Worm (Caenorhabditis elegans) whole organism, L3 larva: Measurements from ENCODE around the gene scl-10.

Experiments
- R02D3.7 ChIP-seq: fragments of 150-350 bp; optimal IDR thresholded peaks from 2 replicates; lab custom pipeline; 2014; ENCODE audit warnings: missing biosample characterization, missing genetic modification characterization
- ZK546.5 ChIP-seq: sonication (generic microtip); optimal IDR thresholded peaks from 2 replicates; lab custom pipeline; 2017; ENCODE audit warnings: missing biosample characterization, missing genetic modification characterization
- ama-1 ChIP-seq: fragments of 150-350 bp; optimal IDR thresholded peaks from 2 replicates; lab custom pipeline; 2018
- ceh-16 ChIP-seq: sonication (generic microtip); optimal IDR thresholded peaks from 2 replicates; lab custom pipeline; 2017; ENCODE audit warnings: missing biosample characterization, missing genetic modification characterization
- ceh-28 ChIP-seq: fragments of 150-350 bp; optimal IDR thresholded peaks from 2 replicates; lab custom pipeline; 2014; ENCODE audit warnings: missing biosample characterization, missing genetic modification reagents, missing genetic modification characterization
- ceh-82 ChIP-seq: fragments of 150-350 bp; optimal IDR thresholded peaks from 2 replicates; lab custom pipeline; 2014; ENCODE audit warnings: missing biosample characterization, missing genetic modification characterization
- ceh-9 ChIP-seq: sonication (generic microtip); optimal IDR thresholded peaks from 2 replicates; lab custom pipeline; 2018; ENCODE audit warnings: missing biosample characterization, missing genetic modification characterization
- egl-27 ChIP-seq: sonication (generic microtip); optimal IDR thresholded peaks from 4 replicates; lab custom pipeline; 2017; ENCODE audit warnings: missing biosample characterization, missing genetic modification reagents, missing genetic modification characterization
- egl-5 ChIP-seq: fragments of 150-350 bp; optimal IDR thresholded peaks from 2 replicates; lab custom pipeline; 2017; ENCODE audit warnings: missing biosample characterization, missing genetic modification reagents, missing genetic modification characterization, inconsistent platforms
- elt-1 ChIP-seq: fragments of 150-350 bp; optimal IDR thresholded peaks from 2 replicates; lab custom pipeline; 2014; ENCODE audit warnings: missing biosample characterization, missing genetic modification characterization
- elt-2 ChIP-seq: sonication (generic microtip); optimal IDR thresholded peaks from 2 replicates; lab custom pipeline; 2016; ENCODE audit warnings: missing genetic modification reagents, mild to moderate bottlenecking, missing genetic modification characterization, missing compliant biosample characterization
- elt-3 ChIP-seq, 3 experiments: fragments of 150-350 bp in 1 of 3; sonication (generic microtip) in 2 of 3; optimal IDR thresholded peaks; 2 replicates in 2 of 3; 4 replicates in 1 of 3; lab custom pipeline; 2014 to 2017; ENCODE audit warnings: missing biosample characterization in 3 of 3, missing genetic modification characterization in 3 of 3
- eor-1 ChIP-seq, 2 experiments: fragments of 150-350 bp; optimal IDR thresholded peaks; 2 replicates each; lab custom pipeline; 2014 to 2018; ENCODE audit warnings: missing biosample characterization in 2 of 2, missing genetic modification characterization in 2 of 2
- fkh-10 ChIP-seq: sonication (generic microtip); optimal IDR thresholded peaks from 2 replicates; lab custom pipeline; 2017; ENCODE audit warnings: missing biosample characterization, missing genetic modification reagents, missing genetic modification characterization
- fkh-2 ChIP-seq: fragments of 150-350 bp; optimal IDR thresholded peaks from 2 replicates; lab custom pipeline; 2014; ENCODE audit warnings: missing biosample characterization, missing genetic modification reagents, missing genetic modification characterization
- fos-1 ChIP-seq: fragments of 150-350 bp; optimal IDR thresholded peaks from 2 replicates; lab custom pipeline; 2014; ENCODE audit warnings: missing biosample characterization, missing genetic modification characterization
- hmg-11 ChIP-seq: sonication (generic microtip); optimal IDR thresholded peaks from 2 replicates; lab custom pipeline; 2016; ENCODE audit warnings: missing genetic modification characterization, missing compliant biosample characterization
- lin-39 ChIP-seq: fragments of 150-350 bp; optimal IDR thresholded peaks from 2 replicates; lab custom pipeline; 2018; ENCODE audit warnings: missing biosample characterization, missing genetic modification reagents, missing genetic modification characterization
- lsy-12 ChIP-seq: sonication (generic microtip); optimal IDR thresholded peaks from 2 replicates; lab custom pipeline; 2016; ENCODE audit warnings: mild to moderate bottlenecking, missing genetic modification characterization, missing compliant biosample characterization
- mdl-1 ChIP-seq: fragments of 150-350 bp; optimal IDR thresholded peaks from 2 replicates; lab custom pipeline; 2014; ENCODE audit warnings: missing biosample characterization, missing genetic modification characterization
- mml-1 ChIP-seq: fragments of 150-350 bp; sonication (generic microtip); optimal IDR thresholded peaks from 3 replicates; lab custom pipeline; 2014; ENCODE audit warnings: missing biosample characterization, missing genetic modification characterization
- nfya-1 ChIP-seq: sonication (generic microtip); optimal IDR thresholded peaks from 2 replicates; lab custom pipeline; 2017; ENCODE audit warnings: missing genetic modification characterization, mild to moderate bottlenecking, missing compliant biosample characterization, antibody characterized with exemption, moderate library complexity; ENCODE audit not compliant: insufficient read depth
- nhr-23 ChIP-seq: fragments of 150-350 bp; optimal IDR thresholded peaks from 2 replicates; lab custom pipeline; 2014; ENCODE audit warnings: missing biosample characterization, missing genetic modification reagents, missing genetic modification characterization
- nhr-237 ChIP-seq: fragments of 150-350 bp; optimal IDR thresholded peaks from 2 replicates; lab custom pipeline; 2014; ENCODE audit warnings: missing biosample characterization, missing genetic modification characterization
- nhr-25 ChIP-seq: sonication (generic microtip); optimal IDR thresholded peaks from 2 replicates; lab custom pipeline; 2017; ENCODE audit warnings: missing biosample characterization, missing genetic modification characterization
- nhr-28 ChIP-seq: fragments of 150-350 bp; optimal IDR thresholded peaks from 2 replicates; lab custom pipeline; 2014; ENCODE audit warnings: missing biosample characterization, missing genetic modification characterization
- nhr-43 ChIP-seq: sonication (generic microtip); optimal IDR thresholded peaks from 2 replicates; lab custom pipeline; 2016; ENCODE audit warnings: mild to moderate bottlenecking, missing genetic modification characterization, missing compliant biosample characterization; ENCODE audit not compliant: poor library complexity, severe bottlenecking
- nhr-67 ChIP-seq: fragments of 150-350 bp; optimal IDR thresholded peaks from 2 replicates; lab custom pipeline; 2014; ENCODE audit warnings: missing biosample characterization, missing genetic modification characterization
- nhr-76 ChIP-seq: fragments of 150-350 bp; sonication (generic microtip); optimal IDR thresholded peaks from 5 replicates; lab custom pipeline; 2014; ENCODE audit warnings: missing biosample characterization, missing genetic modification characterization
- nhr-77 ChIP-seq: fragments of 150-350 bp; optimal IDR thresholded peaks from 2 replicates; lab custom pipeline; 2014; ENCODE audit warnings: missing biosample characterization, missing genetic modification characterization
- sea-2 ChIP-seq: fragments of 150-350 bp; sonication (generic microtip); optimal IDR thresholded peaks from 4 replicates; lab custom pipeline; 2014; ENCODE audit warnings: missing biosample characterization, missing genetic modification reagents, missing genetic modification characterization
- skn-1 ChIP-seq: fragments of 150-350 bp; optimal IDR thresholded peaks from 2 replicates; lab custom pipeline; 2014; ENCODE audit warnings: missing biosample characterization, missing genetic modification characterization
- snpc-4 ChIP-seq: fragments of 150-350 bp; optimal IDR thresholded peaks from 2 replicates; lab custom pipeline; 2014; ENCODE audit warnings: missing biosample characterization, missing genetic modification characterization
- tbx-2 ChIP-seq: sonication (generic microtip); optimal IDR thresholded peaks from 2 replicates; lab custom pipeline; 2016; ENCODE audit warnings: mild to moderate bottlenecking, missing genetic modification characterization, missing compliant biosample characterization
- unc-39 ChIP-seq: sonication (generic microtip); optimal IDR thresholded peaks from 4 replicates; lab custom pipeline; 2017; ENCODE audit warnings: missing biosample characterization, missing genetic modification characterization
- unc-62 ChIP-seq: fragments of 150-350 bp; sonication (generic microtip); optimal IDR thresholded peaks from 4 replicates; lab custom pipeline; 2014; ENCODE audit warnings: missing biosample characterization, missing genetic modification reagents, missing genetic modification characterization
- zag-1 ChIP-seq: fragments of 150-350 bp; optimal IDR thresholded peaks from 2 replicates; lab custom pipeline; 2014; ENCODE audit warnings: missing biosample characterization, missing genetic modification characterization
- ztf-11 ChIP-seq: fragments of 150-350 bp; optimal IDR thresholded peaks from 2 replicates; lab custom pipeline; 2014; ENCODE audit warnings: missing biosample characterization, missing genetic modification characterization
- ztf-4 ChIP-seq: fragments of 150-350 bp; optimal IDR thresholded peaks from 2 replicates; lab custom pipeline; 2014; ENCODE audit warnings: missing biosample characterization, missing genetic modification characterization

Gene scl-10

DNA sequence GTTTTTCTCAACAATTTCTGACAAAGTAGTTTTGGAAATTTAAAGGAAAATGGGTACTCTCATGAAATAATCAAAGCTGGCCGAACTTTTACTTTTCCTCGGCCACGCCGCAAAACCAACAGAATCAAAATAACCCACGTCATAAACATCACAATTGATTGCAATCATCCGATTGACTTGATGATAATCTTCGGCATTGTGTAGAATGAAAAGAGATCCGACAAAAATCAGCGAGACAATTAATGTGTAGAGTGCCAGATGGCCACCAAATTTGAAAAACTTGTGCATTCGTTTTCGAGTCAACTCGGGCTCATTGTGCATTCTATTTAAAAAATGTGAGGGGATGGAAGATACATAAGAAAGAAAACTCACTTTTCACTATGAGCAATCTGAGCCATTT is 11.4 kb upstream of the scl-10 start:
- TF ChIP-seq nhr-67: no peak
- no peak for TF ChIP-seq ceh-28 (tag; lab: Kevin White, UChicago)
- TF ChIP-seq ZK546.5 (tag; lab: Kevin White, UChicago): no peak

DNA sequence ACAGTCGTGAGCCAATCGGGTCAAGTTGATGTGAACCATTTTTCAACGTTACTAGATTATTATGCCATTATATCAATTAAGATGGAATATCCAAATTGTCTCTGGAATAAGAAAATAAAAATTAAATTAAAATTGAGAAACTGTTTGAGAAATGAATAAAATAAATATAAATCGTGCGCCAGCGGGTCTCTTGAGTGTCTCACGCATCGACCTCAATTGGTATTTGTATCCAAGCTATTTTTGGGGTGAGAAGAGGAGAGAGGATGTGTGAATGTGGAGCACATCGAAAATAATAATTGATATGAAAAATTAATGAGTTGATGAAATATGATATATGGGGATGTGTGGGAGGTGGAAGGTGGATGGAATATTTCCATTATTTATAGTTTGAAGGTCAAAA is 9.4 kb upstream of the scl-10 start, which contains the start of gene F49E11.2:
F49E11.2 (minus strand) TSS at position 101 of the 400 bp plus-strand sequence.
- TF ChIP-seq R02D3.7 (no peak), zag-1 (tag; lab: Kevin White, UChicago) (no peak), elt-2 (no peak), elt-1 (tag; lab: Kevin White, UChicago) (no peak), ceh-82 (tag; lab: Kevin White, UChicago) (no peak)

DNA sequence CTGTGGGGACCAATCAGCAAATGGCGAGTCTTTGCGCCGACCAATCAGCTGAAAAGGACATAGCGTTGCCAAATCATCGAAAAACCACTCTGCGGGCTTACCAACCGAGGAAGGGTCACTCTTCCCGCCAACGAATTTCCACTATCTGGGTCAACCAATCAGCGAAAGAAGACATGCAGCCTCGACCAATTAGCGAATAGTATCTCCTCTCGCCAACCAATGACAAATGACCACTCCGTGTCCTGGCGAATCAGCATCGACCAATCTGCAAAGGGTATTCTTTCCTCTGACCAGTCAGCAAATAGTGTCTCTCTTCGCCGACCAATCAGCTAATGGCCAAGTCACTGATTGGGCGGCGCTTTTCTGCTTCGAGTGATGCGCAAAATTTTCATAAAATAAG is 6.8 kb upstream of the scl-10 start:
- no peak for TF ChIP-seq elt-2
- peak; percentile 79 for TF ChIP-seq nfya-1 (tag; lab: Kevin White, UChicago)
- TF ChIP-seq zag-1 (tag; lab: Kevin White, UChicago): no peak
- no peak for TF ChIP-seq unc-39 (tag; lab: Kevin White, UChicago)

DNA sequence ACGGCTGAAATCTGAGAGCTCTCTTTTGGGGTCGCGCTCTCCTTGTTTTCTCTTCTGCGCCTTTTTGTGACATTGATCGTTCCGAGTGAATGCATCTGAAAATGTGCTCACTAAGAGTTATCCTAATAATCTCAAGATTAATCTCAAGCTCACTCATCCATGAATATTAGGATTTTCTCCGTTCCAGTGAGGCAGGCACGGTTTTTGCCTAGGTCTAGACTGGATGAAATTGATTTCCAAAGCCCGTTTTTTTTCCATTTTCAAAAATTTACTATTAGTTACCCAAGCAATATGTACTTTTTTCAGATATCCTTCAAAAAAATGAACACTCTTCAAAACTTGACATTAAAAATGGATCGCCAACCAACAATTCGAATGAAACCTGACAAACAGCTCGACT is 6.2 kb upstream of the scl-10 start, which contains the start of gene amt-2:
amt-2 (plus strand) TSS at position 301 of the 400 bp plus-strand sequence.
- no peak for TF ChIP-seq elt-3 (tag; optimal IDR thresholded peaks at IDR 0.05; lab: Kevin White, UChicago)
- no peak for TF ChIP-seq nhr-77 (tag; lab: Kevin White, UChicago)
- TF ChIP-seq sea-2 (GFP tag; lab: Kevin White, UChicago): no peak
- no peak for TF ChIP-seq lsy-12 (tag; lab: Kevin White, UChicago)
- no peak for TF ChIP-seq nfya-1 (tag; lab: Kevin White, UChicago)
- no peak for TF ChIP-seq mdl-1
- no peak for TF ChIP-seq mml-1
- no peak for TF ChIP-seq tbx-2
- no peak for TF ChIP-seq fos-1 (tag; lab: Kevin White, UChicago)
- no peak for TF ChIP-seq lin-39 (tag; lab: Kevin White, UChicago)
- no peak for TF ChIP-seq fkh-2 (tag; lab: Kevin White, UChicago)
- TF ChIP-seq nhr-28 (tag; lab: Kevin White, UChicago): no peak
- TF ChIP-seq nhr-25 (tag; lab: Kevin White, UChicago): no peak
- no peak for TF ChIP-seq egl-27 (tag; lab: Kevin White, UChicago)
- TF ChIP-seq ztf-4 (tag; lab: Kevin White, UChicago): no peak
- TF ChIP-seq, all 47 proteins: peak for 0

DNA sequence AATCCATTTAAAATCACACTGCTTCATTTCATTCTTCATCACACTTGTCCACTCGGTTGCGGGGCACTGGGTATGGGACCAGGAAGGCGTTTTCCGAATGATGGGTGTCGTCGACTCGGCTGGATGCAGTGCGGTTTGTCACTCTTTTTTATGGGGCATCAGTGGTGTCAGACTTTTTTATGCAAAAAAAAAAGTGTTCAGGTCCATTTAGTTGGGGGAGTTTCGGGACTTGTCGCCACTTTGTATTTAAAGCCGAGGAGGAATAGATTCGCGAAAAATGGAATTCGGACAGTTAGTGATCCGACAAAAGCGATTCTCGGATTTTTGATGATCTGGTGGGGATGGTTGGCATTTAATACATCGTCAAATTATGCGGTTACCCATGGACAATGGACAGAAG is 3.3 kb upstream of the scl-10 start:
- TF ChIP-seq R02D3.7 (no peak), egl-5 (no peak), fkh-10 (no peak), ceh-16 (tag; lab: Kevin White, UChicago) (no peak), elt-2 (no peak), ceh-82 (tag; lab: Kevin White, UChicago) (no peak)

DNA sequence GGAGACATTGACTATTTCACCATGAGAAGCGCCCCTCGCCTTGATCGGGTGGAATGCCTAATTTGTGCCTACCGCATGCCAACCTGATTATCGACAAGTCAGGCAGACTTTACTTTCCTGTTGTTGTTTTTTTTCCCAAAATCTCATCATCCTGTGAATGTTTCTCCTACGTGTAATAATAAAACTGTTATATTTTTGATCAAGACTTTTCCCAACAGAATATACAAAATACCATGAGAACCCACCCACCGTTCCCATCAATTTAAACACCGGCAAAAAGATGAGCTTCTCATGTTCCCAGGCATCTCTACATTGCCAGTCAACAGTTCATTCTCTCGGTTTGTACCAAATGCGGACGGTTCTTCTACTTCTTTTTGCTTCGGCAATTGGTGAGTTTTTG is 1.4 kb upstream of the scl-10 start, which contains the start of gene scl-9:
scl-9 (plus strand) TSS at position 301 of the 400 bp plus-strand sequence.
- TF ChIP-seq unc-39 (tag; lab: Kevin White, UChicago) (no peak), R02D3.7 (no peak), nhr-23 (tag; lab: Kevin White, UChicago) (no peak), eor-1 (tag; optimal IDR thresholded peaks at IDR 0.05; lab: Kevin White, UChicago) (no peak), ama-1 (lab: Kevin White, UChicago) (no peak), elt-2 (no peak), nhr-76 (no peak), nhr-237 (tag; lab: Kevin White, UChicago) (no peak)

DNA sequence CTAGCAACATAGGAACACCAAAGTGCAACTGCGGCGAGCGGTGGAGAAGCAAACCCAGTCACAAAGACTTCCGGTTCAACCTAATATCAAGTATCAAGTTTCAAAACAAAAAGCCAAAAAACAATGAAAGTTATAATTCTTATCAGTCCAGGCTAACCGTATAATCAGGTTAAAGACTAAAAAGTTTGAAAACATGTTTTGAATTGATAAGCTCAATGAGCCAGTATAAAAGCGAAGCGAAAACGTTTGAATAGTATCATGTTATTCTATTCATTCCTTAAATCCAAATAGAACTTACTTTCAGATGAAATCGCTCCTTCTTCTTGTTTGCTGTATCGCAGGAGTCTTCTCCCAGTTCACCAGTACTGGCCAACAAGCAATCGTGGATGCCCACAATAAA is 2.8 kb downstream of the scl-10 start, which contains the start of gene scl-11:
scl-11 (plus strand) TSS at position 301 of the 400 bp plus-strand sequence.
- TF ChIP-seq snpc-4 (no peak), nhr-43 (tag; lab: Kevin White, UChicago) (no peak), nhr-76 (no peak), hmg-11 (no peak), fkh-10 (no peak), nhr-237 (tag; lab: Kevin White, UChicago) (no peak), ztf-11 (no peak), elt-2 (no peak), nhr-23 (tag; lab: Kevin White, UChicago) (no peak), nhr-28 (tag; lab: Kevin White, UChicago) (no peak), ceh-16 (tag; lab: Kevin White, UChicago) (no peak), unc-62 (GFP tag; lab: Kevin White, UChicago) (no peak), ceh-28 (tag; lab: Kevin White, UChicago) (no peak), skn-1 (tag; lab: Kevin White, UChicago) (no peak), ceh-9 (no peak)
- TF ChIP-seq, all 47 proteins: peak for 0
